Fruit fly (Drosophila melanogaster): ENCODE data around the gene Men-b.

Gene Men-b

dm6 chr3R:27137914-27138323 lies 13.5 kb upstream of the Men-b start (continued):
- TF ChIP-seq CG13287 (GFP tag; IDR thresholded peaks at IDR 0.05; ENCODE audit: partially characterized antibody) (no peak), Mes4 (GFP tag; optimal IDR thresholded peaks at IDR 0.05) (peak; percentile 60), CG9727 (GFP tag; optimal IDR thresholded peaks at IDR 0.05) (no peak), danr (GFP tag; IDR thresholded peaks at IDR 0.05) (no peak), CG31365 (tag; optimal IDR thresholded peaks at IDR 0.05) (peak; percentile 1), lola (GFP tag; optimal IDR thresholded peaks at IDR 0.05) (peak in 1 of 3 experiments; percentile 31), Bgb (GFP tag; IDR thresholded peaks at IDR 0.05; ENCODE audit: partially characterized antibody) (no peak), CG9609 (GFP tag; optimal IDR thresholded peaks at IDR 0.05) (no peak), wek (GFP tag; optimal IDR thresholded peaks at IDR 0.05) (peak; percentile 53), amos (GFP tag; IDR thresholded peaks at IDR 0.05; ENCODE audit: partially characterized antibody) (no peak), Xrp1 (GFP tag; IDR thresholded peaks at IDR 0.05) (peak; percentile 51), crp (GFP tag; optimal IDR thresholded peaks at IDR 0.05) (no peak), B-H1 (GFP tag; IDR thresholded peaks at IDR 0.05) (no peak), CG13296 (GFP tag; optimal IDR thresholded peaks at IDR 0.05) (no peak), CG11696 (GFP tag; IDR thresholded peaks at IDR 0.05) (no peak), Atf-2 (GFP tag; optimal IDR thresholded peaks at IDR 0.05) (no peak), PHDP (tag; optimal IDR thresholded peaks at IDR 0.05) (peak; percentile 30), lov (optimal IDR thresholded peaks at IDR 0.05) (no peak), lov (GFP tag; IDR thresholded peaks at IDR 0.05) (no peak), ac (GFP tag; optimal IDR thresholded peaks at IDR 0.05) (no peak), scrt (GFP tag; optimal IDR thresholded peaks at IDR 0.05) (no peak), CG8924 (tag; optimal IDR thresholded peaks at IDR 0.05) (peak; percentile 24), CG7786 (GFP tag; optimal IDR thresholded peaks at IDR 0.05) (no peak), corto (GFP tag; optimal IDR thresholded peaks at IDR 0.05) (no peak), CG8765 (GFP tag; IDR thresholded peaks at IDR 0.05) (no peak), al (GFP tag; IDR thresholded peaks at IDR 0.05) (no peak), ken (GFP tag; IDR thresholded peaks at IDR 0.05) (no peak), CG6765 (GFP tag; optimal IDR thresholded peaks at IDR 0.05) (no peak), CG18599 (GFP tag; optimal IDR thresholded peaks at IDR 0.05) (peak; percentile 35), NC2α (GFP tag; optimal IDR thresholded peaks at IDR 0.05) (no peak), CG10209 (GFP tag; optimal IDR thresholded peaks at IDR 0.05) (peak; percentile 11), inv (GFP tag; IDR thresholded peaks at IDR 0.05; ENCODE audit: partially characterized antibody) (no peak), p53 (GFP tag; optimal IDR thresholded peaks at IDR 0.05) (no peak), CG1602 (GFP tag; optimal IDR thresholded peaks at IDR 0.05) (peak; percentile 16), Myb (GFP tag; optimal IDR thresholded peaks at IDR 0.05) (no peak), TFAM (GFP tag; optimal IDR thresholded peaks at IDR 0.05) (peak; percentile 10), CG43689 (GFP tag; IDR thresholded peaks at IDR 0.05) (no peak), CG17328 (GFP tag; IDR thresholded peaks at IDR 0.05) (no peak), sqz (GFP tag; optimal IDR thresholded peaks at IDR 0.05) (peak; percentile 56), Sox100B (GFP tag; optimal IDR thresholded peaks at IDR 0.05) (peak; percentile 62), CG11398 (GFP tag; optimal IDR thresholded peaks at IDR 0.05) (no peak), ems (GFP tag; optimal IDR thresholded peaks at IDR 0.05) (no peak), Dll (GFP tag; IDR thresholded peaks at IDR 0.05; ENCODE audit: partially characterized antibody) (no peak), Ssrp (tag; optimal IDR thresholded peaks at IDR 0.05) (no peak), E2f1 (GFP tag; IDR thresholded peaks at IDR 0.05) (no peak), gem (tag; optimal IDR thresholded peaks at IDR 0.05) (peak; percentile 40), CG17802 (tag; optimal IDR thresholded peaks at IDR 0.05) (peak; percentile 6), stc (GFP tag; IDR thresholded peaks at IDR 0.05) (peak; percentile 17; the same call in 1 of the 2 replicates), emc (GFP tag; optimal IDR thresholded peaks at IDR 0.05) (no peak), fd3F (GFP tag; optimal IDR thresholded peaks at IDR 0.05) (no peak), CG12744 (GFP tag; optimal IDR thresholded peaks at IDR 0.05) (no peak)

All from whole organism, embryonic.